Worm (Caenorhabditis elegans): ENCODE data around the gene flh-2.

- TF ChIP-seq pax-1 (tag; optimal IDR thresholded peaks at IDR 0.05) (no peak), fkh-10 (GFP tag; optimal IDR thresholded peaks at IDR 0.05) (no peak), ets-4 (tag; optimal IDR thresholded peaks at IDR 0.05) (no peak), ceh-14 (tag; optimal IDR thresholded peaks at IDR 0.05) (no peak), unc-3 (GFP tag; conservative IDR thresholded peaks at IDR 0.05) (no peak), unc-3 (tag; optimal IDR thresholded peaks at IDR 0.05) (no peak), unc-86 (tag; optimal IDR thresholded peaks at IDR 0.05) (no peak)
These were observed 38.2 kb upstream of the flh-2 start for ce11 chrIII:4913736-4914135.
